Fruit fly (Drosophila melanogaster): ENCODE data around the gene CG45065.

The CG45065 gene

dm6 chrX:14882536-14883118 is at the start of gene CG45065, which contains the start of gene CG45064:
CG45065 (minus strand) TSS chrX:14882586.
CG45064 (minus strand) TSS chrX:14882586.
- TF ChIP-seq sv (GFP tag; optimal IDR thresholded peaks at IDR 0.05) = peak; percentile 70
- TF ChIP-seq OdsH (GFP tag; optimal IDR thresholded peaks at IDR 0.05) = peak; percentile 87
- peak; percentile 70 for TF ChIP-seq tai (GFP tag; optimal IDR thresholded peaks at IDR 0.05)
- TF ChIP-seq dmrt93B (GFP tag; optimal IDR thresholded peaks at IDR 0.05) = peak; percentile 57
- peak; percentile 84 for TF ChIP-seq br (GFP tag; optimal IDR thresholded peaks at IDR 0.05)
- TF ChIP-seq usp (GFP tag; optimal IDR thresholded peaks at IDR 0.05) = no peak
- TF ChIP-seq Hr78 (GFP tag; optimal IDR thresholded peaks at IDR 0.05) = no peak
- peak; percentile 90 for TF ChIP-seq rgr (GFP tag; optimal IDR thresholded peaks at IDR 0.05)
- TF ChIP-seq woc (GFP tag; optimal IDR thresholded peaks at IDR 0.05) = peak; percentile 55
- TF ChIP-seq h (GFP tag; optimal IDR thresholded peaks at IDR 0.05) = peak; percentile 92
- peak; percentile 90 for TF ChIP-seq fru (GFP tag; optimal IDR thresholded peaks at IDR 0.05)
- TF ChIP-seq Dfd (GFP tag; optimal IDR thresholded peaks at IDR 0.05) = no peak
- TF ChIP-seq lola (GFP tag; optimal IDR thresholded peaks at IDR 0.05) = no peak
- TF ChIP-seq sage (GFP tag; optimal IDR thresholded peaks at IDR 0.05) = peak; percentile 65
- TF ChIP-seq Jra (GFP tag; optimal IDR thresholded peaks at IDR 0.05) = peak; percentile 30
- no peak for TF ChIP-seq Rel (GFP tag; optimal IDR thresholded peaks at IDR 0.05)
- no peak for TF ChIP-seq Rel (tag; optimal IDR thresholded peaks at IDR 0.05)
- no peak for TF ChIP-seq pan (optimal IDR thresholded peaks at IDR 0.05)
- TF ChIP-seq psq (GFP tag; optimal IDR thresholded peaks at IDR 0.05) = peak; percentile 81
- no peak for TF ChIP-seq GATAd (GFP tag; optimal IDR thresholded peaks at IDR 0.05)
- TF ChIP-seq Dif (GFP tag; optimal IDR thresholded peaks at IDR 0.05; ENCODE audit: partially characterized antibody) = no peak
- TF ChIP-seq Mio (GFP tag; optimal IDR thresholded peaks at IDR 0.05) = no peak
- TF ChIP-seq Myc (optimal IDR thresholded peaks at IDR 0.05) = no peak
- TF ChIP-seq brk (GFP tag; optimal IDR thresholded peaks at IDR 0.05) = peak; percentile 65
- TF ChIP-seq ey (GFP tag; optimal IDR thresholded peaks at IDR 0.05) = peak; percentile 87
- peak; percentile 78 for TF ChIP-seq Hnf4 (GFP tag; optimal IDR thresholded peaks at IDR 0.05)
- peak; percentile 26 for TF ChIP-seq dsf (GFP tag; optimal IDR thresholded peaks at IDR 0.05; ENCODE audit: borderline replicate concordance)
- TF ChIP-seq CrebA (GFP tag; optimal IDR thresholded peaks at IDR 0.05; ENCODE audit: borderline replicate concordance) = peak; percentile 8
- peak; percentile 61 for TF ChIP-seq HLH106 (tag; optimal IDR thresholded peaks at IDR 0.05)
- TF ChIP-seq foxo (GFP tag; optimal IDR thresholded peaks at IDR 0.05) = peak in 1 of 2 experiments; percentile 75
- TF ChIP-seq Sp1 (GFP tag; optimal IDR thresholded peaks at IDR 0.05) = peak; percentile 78
- TF ChIP-seq Abd-B (GFP tag; optimal IDR thresholded peaks at IDR 0.05) = no peak
- peak; percentile 37 for TF ChIP-seq CG9705 (GFP tag; optimal IDR thresholded peaks at IDR 0.05)

- TF ChIP-seq CG32264 (GFP tag; optimal IDR thresholded peaks at IDR 0.05) (no peak), lola (GFP tag; optimal IDR thresholded peaks at IDR 0.05) (no peak), woc (GFP tag; optimal IDR thresholded peaks at IDR 0.05) (no peak), HLH106 (tag; optimal IDR thresholded peaks at IDR 0.05) (no peak), br (GFP tag; optimal IDR thresholded peaks at IDR 0.05) (no peak), h (GFP tag; optimal IDR thresholded peaks at IDR 0.05) (no peak), dmrt93B (GFP tag; optimal IDR thresholded peaks at IDR 0.05) (no peak), tai (GFP tag; optimal IDR thresholded peaks at IDR 0.05) (no peak), ey (GFP tag; optimal IDR thresholded peaks at IDR 0.05) (no peak), Hnf4 (GFP tag; optimal IDR thresholded peaks at IDR 0.05) (no peak), Hr78 (GFP tag; optimal IDR thresholded peaks at IDR 0.05) (no peak), sage (GFP tag; optimal IDR thresholded peaks at IDR 0.05) (no peak), CG9705 (GFP tag; optimal IDR thresholded peaks at IDR 0.05) (no peak)
Observed at dm6 chrX:14931296-14931695, 48.9 kb upstream of the CG45065 start.

- TF ChIP-seq OdsH (GFP tag; optimal IDR thresholded peaks at IDR 0.05) = no peak
- no peak for TF ChIP-seq Dfd (GFP tag; optimal IDR thresholded peaks at IDR 0.05)
- TF ChIP-seq pan (optimal IDR thresholded peaks at IDR 0.05) = no peak
- TF ChIP-seq jim (GFP tag; optimal IDR thresholded peaks at IDR 0.05) = no peak
- no peak for TF ChIP-seq brk (GFP tag; optimal IDR thresholded peaks at IDR 0.05)
- TF ChIP-seq Rel (GFP tag; optimal IDR thresholded peaks at IDR 0.05) = no peak
- no peak for TF ChIP-seq Rel (tag; optimal IDR thresholded peaks at IDR 0.05)
- TF ChIP-seq br (GFP tag; optimal IDR thresholded peaks at IDR 0.05) = no peak
- no peak for TF ChIP-seq fru (GFP tag; optimal IDR thresholded peaks at IDR 0.05)
- TF ChIP-seq CG32264 (GFP tag; optimal IDR thresholded peaks at IDR 0.05) = no peak
- TF ChIP-seq tai (GFP tag; optimal IDR thresholded peaks at IDR 0.05) = no peak
Observed at dm6 chrX:14929813-14930212, 47.4 kb upstream of the CG45065 start.

- TF ChIP-seq HLH106 (tag; optimal IDR thresholded peaks at IDR 0.05) (no peak), Vsx2 (GFP tag; optimal IDR thresholded peaks at IDR 0.05; ENCODE audit: partially characterized antibody) (no peak)
Observed at dm6 chrX:14928844-14929243, 46.5 kb upstream of the CG45065 start, which contains the start of gene CG32591. CG32591 (minus strand) TSS chrX:14928944.
